Worm (Caenorhabditis elegans): ENCODE measurements around the gene trd-1.

trd-1 gene

ce11 chrIII:7385929-7386328, at the start of gene trd-1:
Gene trd-1 (plus strand): TSS chrIII:7386229.
- TF ChIP-seq F16B12.6 (tag; optimal IDR thresholded peaks at IDR 0.05): no peak
- TF ChIP-seq nhr-28 (tag; optimal IDR thresholded peaks at IDR 0.05): no peak
- TF ChIP-seq efl-3 (GFP tag; optimal IDR thresholded peaks at IDR 0.05): no peak
- no peak for TF ChIP-seq alr-1 (tag; optimal IDR thresholded peaks at IDR 0.05; ENCODE audit: borderline replicate concordance)
- no peak for TF ChIP-seq blmp-1 (tag; optimal IDR thresholded peaks at IDR 0.05)
- no peak for TF ChIP-seq unc-62 (GFP tag; optimal IDR thresholded peaks at IDR 0.05)
- no peak for TF ChIP-seq zip-4 (GFP tag; optimal IDR thresholded peaks at IDR 0.05)
- no peak for TF ChIP-seq hlh-17 (GFP tag; optimal IDR thresholded peaks at IDR 0.05; ENCODE audit: borderline replicate concordance)
- no peak for TF ChIP-seq C16A3.4 (tag; optimal IDR thresholded peaks at IDR 0.05)
- no peak for TF ChIP-seq Y116A8C.19 (tag; optimal IDR thresholded peaks at IDR 0.05; ENCODE audit: borderline replicate concordance)
- TF ChIP-seq mef-2 (tag; optimal IDR thresholded peaks at IDR 0.05): no peak
- no peak for TF ChIP-seq sox-4 (tag; optimal IDR thresholded peaks at IDR 0.05)
- no peak for TF ChIP-seq C34B4.2 (tag; optimal IDR thresholded peaks at IDR 0.05)
- no peak for TF ChIP-seq ces-1 (GFP tag; optimal IDR thresholded peaks at IDR 0.05)
- no peak for TF ChIP-seq nhr-19 (GFP tag; conservative IDR thresholded peaks at IDR 0.05)
- no peak for TF ChIP-seq nhr-71 (tag; optimal IDR thresholded peaks at IDR 0.05)
- no peak for TF ChIP-seq ceh-82 (tag; optimal IDR thresholded peaks at IDR 0.05)
- TF ChIP-seq lin-35 (GFP tag; optimal IDR thresholded peaks at IDR 0.05): no peak
- no peak for TF ChIP-seq C04F5.9 (tag; optimal IDR thresholded peaks at IDR 0.05)
- no peak for TF ChIP-seq fkh-10 (GFP tag; optimal IDR thresholded peaks at IDR 0.05)

ce11 chrIII:7338009-7338408, 48.0 kb upstream of the trd-1 start:
- TF ChIP-seq nhr-84 (tag; optimal IDR thresholded peaks at IDR 0.05) (no peak), grh-1 (GFP tag; IDR thresholded peaks at IDR 0.05) (peak; percentile 41; the same call in 1 of the 2 replicates), snu-23 (GFP tag; optimal IDR thresholded peaks at IDR 0.05) (no peak)

ce11 chrIII:7338693-7339092, 47.3 kb upstream of the trd-1 start, which contains the start of gene kap-1:
Gene kap-1 (plus strand): TSS chrIII:7338835.
- TF ChIP-seq lin-14 (GFP tag; optimal IDR thresholded peaks at IDR 0.05) (no peak), efl-1 (optimal IDR thresholded peaks at IDR 0.05) (no peak), efl-1 (GFP tag; optimal IDR thresholded peaks at IDR 0.05 in 1 of 2) (peak in 1 of 2 experiments; percentile 86), ama-1 (optimal IDR thresholded peaks at IDR 0.05) (peak; percentile 42), ces-1 (GFP tag; optimal IDR thresholded peaks at IDR 0.05) (no peak), nhr-11 (tag; optimal IDR thresholded peaks at IDR 0.05) (no peak), lin-39 (tag; optimal IDR thresholded peaks at IDR 0.05) (no peak), dpl-1 (GFP tag; optimal IDR thresholded peaks at IDR 0.05) (no peak), rnt-1 (tag; optimal IDR thresholded peaks at IDR 0.05) (peak; percentile 9), elt-2 (tag; optimal IDR thresholded peaks at IDR 0.05) (peak; percentile 14), ceh-63 (GFP tag; optimal IDR thresholded peaks at IDR 0.05) (no peak), lsy-2 (tag; optimal IDR thresholded peaks at IDR 0.05) (peak in 1 of 2 experiments; percentile 12)

ce11 chrIII:7339138-7339537, 46.9 kb upstream of the trd-1 start:
- TF ChIP-seq ceh-90 (tag; optimal IDR thresholded peaks at IDR 0.05): no peak
- TF ChIP-seq ceh-88 (GFP tag; IDR thresholded peaks at IDR 0.05): no peak
- no peak for TF ChIP-seq elt-3 (tag; optimal IDR thresholded peaks at IDR 0.05)
- TF ChIP-seq swsn-7 (tag; optimal IDR thresholded peaks at IDR 0.05): no peak
- no peak for TF ChIP-seq ztf-4 (tag; optimal IDR thresholded peaks at IDR 0.05)
- TF ChIP-seq nhr-19 (GFP tag; conservative IDR thresholded peaks at IDR 0.05): no peak
- no peak for TF ChIP-seq nhr-85 (tag)
- TF ChIP-seq zag-1 (tag; optimal IDR thresholded peaks at IDR 0.05): no peak
- no peak for TF ChIP-seq efl-3 (GFP tag; optimal IDR thresholded peaks at IDR 0.05)
- no peak for TF ChIP-seq ces-1 (GFP tag; optimal IDR thresholded peaks at IDR 0.05)
- no peak for TF ChIP-seq lir-3 (tag; optimal IDR thresholded peaks at IDR 0.05; ENCODE audit: poor library complexity)
- TF ChIP-seq rnt-1 (tag; optimal IDR thresholded peaks at IDR 0.05): no peak
- TF ChIP-seq nhr-20 (tag; optimal IDR thresholded peaks at IDR 0.05): no peak
- no peak for TF ChIP-seq aha-1 (tag; optimal IDR thresholded peaks at IDR 0.05)
- TF ChIP-seq xbp-1 (tag; optimal IDR thresholded peaks at IDR 0.05): no peak
- no peak for TF ChIP-seq fkh-8 (tag; optimal IDR thresholded peaks at IDR 0.05)
- TF ChIP-seq mep-1 (tag; optimal IDR thresholded peaks at IDR 0.05): no peak
- no peak for TF ChIP-seq dsc-1 (tag; optimal IDR thresholded peaks at IDR 0.05)

Measured in whole organism, L1 larva.